Worm (Caenorhabditis elegans) whole organism, L4/young adult: ENCODE results near the gene srh-190.

Source experiments
- W03F9.2 ChIP-seq: fragments of 150-350 bp; optimal IDR thresholded peaks from 2 replicates; lab custom pipeline; 2014; ENCODE audit warnings: missing biosample characterization, missing genetic modification characterization
- dao-5 ChIP-seq: sonication (generic microtip); optimal IDR thresholded peaks from 2 replicates; lab custom pipeline; 2016; ENCODE audit warnings: missing genotype, missing genetic modification characterization, moderate library complexity, missing compliant biosample characterization
- him-1 ChIP-seq: sonication (generic microtip); optimal IDR thresholded peaks from 2 replicates; lab custom pipeline; 2016; ENCODE audit warnings: missing genotype, missing genetic modification reagents, missing genetic modification characterization, missing compliant biosample characterization

srh-190 gene

ce11 chrV:3927522-3927921 lies 24.6 kb downstream of the srh-190 start:
- TF ChIP-seq him-1 (tag; lab: Kevin White, UChicago) (no peak), dao-5 (tag; lab: Kevin White, UChicago) (no peak), W03F9.2 (tag; lab: Kevin White, UChicago) (no peak)

ce11 chrV:3929099-3929498 lies 26.2 kb downstream of the srh-190 start, which contains the start of gene srx-64:
Gene srx-64, plus strand, starts transcription at chrV:3929399.
- TF ChIP-seq W03F9.2 (tag; lab: Kevin White, UChicago) (no peak), him-1 (tag; lab: Kevin White, UChicago) (no peak), dao-5 (tag; lab: Kevin White, UChicago) (no peak)

ce11 chrV:3931326-3931725 lies 28.4 kb downstream of the srh-190 start, which contains the start of gene srx-63:
Gene srx-63, plus strand, starts transcription at chrV:3931626.
- TF ChIP-seq W03F9.2 (tag; lab: Kevin White, UChicago): no peak
- TF ChIP-seq him-1 (tag; lab: Kevin White, UChicago): no peak
- TF ChIP-seq dao-5 (tag; lab: Kevin White, UChicago): no peak

ce11 chrV:3935892-3936478 lies 33.1 kb downstream of the srh-190 start, which contains the start of gene cyp-35A5:
Gene cyp-35A5, plus strand, starts transcription at chrV:3936326.
- TF ChIP-seq him-1 (tag; lab: Kevin White, UChicago) (no peak), W03F9.2 (tag; lab: Kevin White, UChicago) (no peak), dao-5 (tag; lab: Kevin White, UChicago) (no peak)

- no peak for TF ChIP-seq W03F9.2 (tag; lab: Kevin White, UChicago)
- no peak for TF ChIP-seq dao-5 (tag; lab: Kevin White, UChicago)
- no peak for TF ChIP-seq him-1 (tag; lab: Kevin White, UChicago)
Observed at ce11 chrV:3938789-3939188, 35.9 kb downstream of the srh-190 start, which contains the start of gene cyp-35B1. Gene cyp-35B1, plus strand, starts transcription at chrV:3939032.

- TF ChIP-seq him-1 (tag; lab: Kevin White, UChicago) (no peak), W03F9.2 (tag; lab: Kevin White, UChicago) (no peak), dao-5 (tag; lab: Kevin White, UChicago) (no peak)
Observed at ce11 chrV:3941860-3942259, 39.0 kb downstream of the srh-190 start, which contains the start of gene cyp-35B2. Gene cyp-35B2, plus strand, starts transcription at chrV:3942160.

ce11 chrV:3943364-3943763 lies 40.5 kb downstream of the srh-190 start:
- TF ChIP-seq W03F9.2 (tag; lab: Kevin White, UChicago) (no peak), him-1 (tag; lab: Kevin White, UChicago) (no peak), dao-5 (tag; lab: Kevin White, UChicago) (no peak)

ce11 chrV:3945053-3945452 lies 42.1 kb downstream of the srh-190 start, which contains the start of gene cyp-35B3:
Gene cyp-35B3, plus strand, starts transcription at chrV:3945353.
- no peak for TF ChIP-seq him-1 (tag; lab: Kevin White, UChicago)
- no peak for TF ChIP-seq W03F9.2 (tag; lab: Kevin White, UChicago)
- TF ChIP-seq dao-5 (tag; lab: Kevin White, UChicago): no peak

- TF ChIP-seq W03F9.2 (tag; lab: Kevin White, UChicago) (no peak), him-1 (tag; lab: Kevin White, UChicago) (no peak), dao-5 (tag; lab: Kevin White, UChicago) (no peak)
Observed at ce11 chrV:3949723-3950122, 46.8 kb downstream of the srh-190 start, which contains the start of gene dach-1. Gene dach-1, plus strand, starts transcription at chrV:3950023.

ce11 chrV:3953739-3954138 lies 50.8 kb downstream of the srh-190 start, which contains the start of gene str-247:
Gene str-247, plus strand, starts transcription at chrV:3954039.
- TF ChIP-seq him-1 (tag; lab: Kevin White, UChicago): no peak
- TF ChIP-seq W03F9.2 (tag; lab: Kevin White, UChicago): no peak
- TF ChIP-seq dao-5 (tag; lab: Kevin White, UChicago): no peak
